Worm (Caenorhabditis elegans): ENCODE results near the gene ztf-22.
A peak's percentile ranks its signal among the peaks of the same experiment; 100 is the strongest.

ztf-22 gene

DNA sequence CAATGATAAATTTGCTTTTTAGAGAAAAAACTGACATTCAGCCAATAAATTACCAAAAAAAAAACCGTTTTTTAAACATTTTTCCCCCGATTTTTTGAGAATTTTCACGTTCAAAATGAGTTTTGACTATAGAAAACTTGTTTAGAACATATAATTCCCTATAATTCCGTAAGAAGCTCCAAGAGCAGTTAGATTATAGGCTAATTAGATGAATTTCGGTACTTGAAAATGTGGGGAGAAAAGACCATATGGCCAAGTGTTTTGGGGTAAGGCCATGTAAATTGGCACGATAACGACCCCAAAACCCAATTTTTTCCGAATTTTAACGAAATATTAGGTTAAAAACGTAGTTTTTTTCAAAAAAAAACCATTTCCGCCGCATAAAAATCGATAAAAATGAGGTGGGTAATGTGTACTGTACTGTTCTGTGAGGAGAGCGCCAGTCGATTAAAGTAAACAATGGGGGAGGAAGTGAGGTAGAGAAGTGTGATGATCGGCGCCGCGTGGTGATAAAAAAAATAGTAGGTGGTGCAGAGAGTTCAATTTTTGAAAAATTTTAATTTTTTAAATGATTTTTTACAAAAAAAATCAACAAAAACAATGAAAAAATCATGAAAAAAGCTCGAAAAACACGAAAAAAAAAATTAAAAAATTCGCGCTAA is 47.6 kb upstream of the ztf-22 start:
- TF ChIP-seq unc-62 (GFP tag; optimal IDR thresholded peaks at IDR 0.05), result no peak
- no peak for TF ChIP-seq bed-3 (GFP tag; optimal IDR thresholded peaks at IDR 0.05)
- TF ChIP-seq mls-2 (tag; optimal IDR thresholded peaks at IDR 0.05), result no peak
- TF ChIP-seq nhr-12 (tag; optimal IDR thresholded peaks at IDR 0.05), result no peak
- TF ChIP-seq ceh-43 (GFP tag; optimal IDR thresholded peaks at IDR 0.05), result no peak
- TF ChIP-seq ces-1 (GFP tag; optimal IDR thresholded peaks at IDR 0.05), result peak; percentile 85
- no peak for TF ChIP-seq sptf-1 (tag; optimal IDR thresholded peaks at IDR 0.05)

DNA sequence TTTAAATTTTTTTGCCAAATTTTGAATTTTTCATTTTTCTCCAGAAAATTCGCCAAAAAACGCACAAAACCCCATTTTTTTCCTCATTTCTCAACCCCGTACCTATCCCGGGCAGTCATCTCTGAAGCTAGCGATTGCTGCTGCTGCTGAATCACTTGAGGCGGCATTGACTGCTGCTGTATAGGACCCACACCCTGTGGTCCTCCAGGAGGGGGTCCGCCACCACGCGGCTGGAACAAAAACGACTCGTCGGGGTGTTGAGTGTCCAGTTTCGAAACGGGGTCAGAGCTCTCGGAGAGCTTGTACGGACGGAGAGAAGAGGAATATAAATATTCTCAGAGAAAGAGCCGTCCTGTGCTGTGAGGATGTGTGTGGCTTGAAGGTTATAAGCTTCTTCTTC is 44.7 kb upstream of the ztf-22 start, which contains the start of gene sam-10:
sam-10 (minus strand) TSS at position 167 of the 400 bp plus-strand sequence.
- TF ChIP-seq ceh-83 (GFP tag; optimal IDR thresholded peaks at IDR 0.05) (no peak), nhr-28 (tag; optimal IDR thresholded peaks at IDR 0.05) (no peak), ceh-43 (GFP tag; optimal IDR thresholded peaks at IDR 0.05) (no peak), snpc-4 (tag; optimal IDR thresholded peaks at IDR 0.05) (no peak), elt-3 (tag; optimal IDR thresholded peaks at IDR 0.05) (no peak), sem-2 (GFP tag; optimal IDR thresholded peaks at IDR 0.05) (no peak)

DNA sequence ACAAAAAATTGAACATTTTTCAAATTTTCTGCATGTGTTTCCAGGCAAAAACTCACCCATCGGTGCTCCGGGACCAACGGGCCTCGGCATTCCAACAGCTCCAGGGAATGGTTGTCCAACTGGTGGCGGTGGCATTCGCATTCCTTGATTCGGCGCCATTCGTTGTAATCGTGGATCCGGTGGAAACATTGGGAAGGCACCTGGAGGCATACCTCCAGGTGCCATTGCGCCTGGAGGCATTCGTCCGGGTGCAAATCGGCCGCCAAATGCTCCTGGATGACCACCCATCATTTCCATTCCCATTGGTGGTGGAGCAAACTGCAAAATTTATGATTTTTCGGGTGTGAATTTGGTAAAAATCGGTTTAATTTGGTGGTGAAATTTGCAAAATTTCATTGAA is 40.8 kb upstream of the ztf-22 start:
- TF ChIP-seq M03D4.4 (tag; optimal IDR thresholded peaks at IDR 0.05) (no peak), ceh-83 (GFP tag; optimal IDR thresholded peaks at IDR 0.05) (no peak), lin-13 (tag; optimal IDR thresholded peaks at IDR 0.05) (no peak), mep-1 (tag; optimal IDR thresholded peaks at IDR 0.05) (no peak), ztf-11 (tag; optimal IDR thresholded peaks at IDR 0.05) (no peak), bed-3 (GFP tag; optimal IDR thresholded peaks at IDR 0.05) (no peak), flh-1 (GFP tag; optimal IDR thresholded peaks at IDR 0.05) (no peak)

DNA sequence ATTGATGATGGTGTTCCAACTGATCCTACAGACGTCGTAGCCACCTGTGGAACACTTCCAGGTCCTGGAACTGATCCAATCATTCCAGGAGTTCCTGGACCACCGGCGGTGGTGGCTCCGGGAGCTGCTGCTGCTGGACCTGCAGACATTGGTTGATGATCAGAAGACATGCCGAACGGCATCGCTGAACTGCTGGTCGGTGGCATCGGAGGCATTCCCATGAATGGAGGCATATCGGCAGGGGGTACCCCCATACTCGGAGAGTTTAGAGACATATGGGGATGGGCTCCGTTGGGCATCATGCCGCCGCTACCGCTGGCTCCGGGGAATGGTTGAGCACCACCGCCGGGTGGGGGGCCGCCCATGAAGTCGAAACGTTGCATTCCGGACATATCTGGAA is 39.7 kb upstream of the ztf-22 start:
- TF ChIP-seq nhr-2 (tag; optimal IDR thresholded peaks at IDR 0.05) (no peak), M03D4.4 (tag; optimal IDR thresholded peaks at IDR 0.05) (no peak), ceh-83 (GFP tag; optimal IDR thresholded peaks at IDR 0.05) (peak; percentile 39), hlh-1 (tag; optimal IDR thresholded peaks at IDR 0.05) (no peak)

DNA sequence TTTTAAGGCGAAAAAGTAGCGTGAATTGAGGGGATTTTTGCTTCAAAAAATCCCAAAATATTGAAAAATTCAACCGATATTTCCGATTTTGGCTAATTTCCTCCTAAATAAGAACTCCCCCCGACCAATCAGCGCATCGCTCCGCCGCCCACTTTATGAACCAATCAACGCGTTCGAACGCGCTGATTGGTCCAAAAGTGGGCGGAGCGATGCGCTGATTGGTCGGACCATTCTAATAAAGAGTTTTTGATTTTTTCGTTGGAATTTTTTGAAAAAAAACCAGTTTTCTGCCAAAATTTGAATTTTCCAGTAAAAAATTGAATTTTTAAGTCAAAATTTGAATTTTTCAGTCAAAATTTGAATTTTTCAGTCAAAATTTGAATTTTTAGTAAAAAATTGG is 35.6 kb upstream of the ztf-22 start:
- TF ChIP-seq unc-39 (tag; optimal IDR thresholded peaks at IDR 0.05), result no peak
- no peak for TF ChIP-seq bed-3 (GFP tag; optimal IDR thresholded peaks at IDR 0.05)
- no peak for TF ChIP-seq nhr-12 (tag; optimal IDR thresholded peaks at IDR 0.05)
- no peak for TF ChIP-seq nhr-237 (tag; optimal IDR thresholded peaks at IDR 0.05)
- TF ChIP-seq cnd-1 (tag; optimal IDR thresholded peaks at IDR 0.05), result no peak
- no peak for TF ChIP-seq pha-4 (tag; optimal IDR thresholded peaks at IDR 0.05)
- TF ChIP-seq mls-2 (tag; optimal IDR thresholded peaks at IDR 0.05), result no peak
- no peak for TF ChIP-seq ceh-83 (GFP tag; optimal IDR thresholded peaks at IDR 0.05)
- TF ChIP-seq nhr-2 (tag; optimal IDR thresholded peaks at IDR 0.05), result no peak

DNA sequence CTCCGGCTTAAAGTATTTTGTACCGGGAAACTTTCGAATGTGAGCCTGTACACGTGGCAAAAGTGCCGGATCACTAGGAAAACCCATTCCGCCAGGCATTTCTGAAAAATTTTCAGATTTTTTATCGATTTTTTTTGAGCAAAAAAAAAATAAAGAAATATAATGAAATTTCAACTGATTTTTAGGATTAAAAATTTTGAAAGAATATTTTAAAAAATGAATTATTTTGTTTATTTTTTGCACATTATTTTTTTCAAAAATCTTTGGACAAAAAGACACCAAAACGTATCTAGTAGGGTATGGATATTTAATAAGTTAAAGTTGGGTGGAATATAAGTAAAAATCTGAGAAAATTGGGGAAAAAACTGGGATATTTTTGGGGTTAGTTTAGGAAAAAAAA is 35.2 kb upstream of the ztf-22 start, which contains the start of gene mac-1:
mac-1 (minus strand) TSS at position 101 of the 400 bp plus-strand sequence.
- TF ChIP-seq nhr-2 (tag; optimal IDR thresholded peaks at IDR 0.05) (no peak), ceh-83 (GFP tag; optimal IDR thresholded peaks at IDR 0.05) (no peak), sem-2 (GFP tag; optimal IDR thresholded peaks at IDR 0.05) (no peak), nhr-28 (tag; optimal IDR thresholded peaks at IDR 0.05) (no peak), hlh-1 (tag; optimal IDR thresholded peaks at IDR 0.05) (no peak), lin-13 (tag; optimal IDR thresholded peaks at IDR 0.05) (no peak), zip-8 (tag; optimal IDR thresholded peaks at IDR 0.05) (no peak)

DNA sequence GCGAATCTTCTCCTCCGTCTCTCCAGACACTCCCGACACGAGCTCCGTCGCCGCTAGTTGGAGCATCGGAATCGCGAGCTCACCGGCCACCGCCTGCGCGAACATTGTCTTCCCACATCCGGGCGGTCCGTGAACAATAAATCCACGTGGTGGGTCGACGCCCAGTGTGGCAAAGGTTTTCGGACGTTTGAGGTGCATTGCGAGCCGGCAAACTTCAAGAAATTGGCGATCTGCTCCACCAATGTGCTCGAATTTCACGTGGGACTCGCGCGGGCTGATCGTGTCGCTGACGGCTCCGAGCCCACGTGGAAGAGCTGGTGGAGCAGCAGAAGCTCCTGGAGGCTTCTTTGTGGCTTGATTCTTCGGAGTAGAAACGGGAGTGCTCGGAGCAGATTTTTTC is 31.0 kb upstream of the ztf-22 start:
- TF ChIP-seq ham-2 (GFP tag; optimal IDR thresholded peaks at IDR 0.05), result no peak
- no peak for TF ChIP-seq lsy-2 (tag; optimal IDR thresholded peaks at IDR 0.05)
- no peak for TF ChIP-seq ces-1 (GFP tag; optimal IDR thresholded peaks at IDR 0.05)
- no peak for TF ChIP-seq mab-5 (tag; optimal IDR thresholded peaks at IDR 0.05)

All from whole organism, mixed stage, embryonic.